Worm (Caenorhabditis elegans): ENCODE measurements around the gene clec-199.

DNA sequence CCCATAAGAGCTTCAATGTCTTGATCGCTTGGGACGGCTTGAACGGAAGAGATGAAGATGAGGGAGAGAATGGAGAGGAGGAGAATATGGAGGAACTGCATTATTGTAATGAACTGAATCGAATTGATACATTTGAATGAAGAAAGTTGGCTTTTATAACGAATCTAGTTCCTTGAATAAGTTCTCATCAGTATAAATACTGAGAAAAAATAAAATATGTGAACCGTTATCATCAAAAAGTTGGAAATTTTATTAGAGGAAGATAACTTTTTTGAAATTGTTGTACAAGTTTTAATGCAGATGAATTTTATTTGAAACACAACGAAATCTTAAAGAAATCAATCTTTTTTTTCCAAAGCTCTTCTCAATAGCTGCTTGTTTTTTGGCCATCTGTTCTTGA lies 55.3 kb downstream of the clec-199 start, which contains the start of gene T02D1.7:
- TF ChIP-seq zfp-2 (tag; optimal IDR thresholded peaks at IDR 0.05) (no peak), skn-1 (tag; optimal IDR thresholded peaks at IDR 0.05) (no peak), nhr-237 (tag; optimal IDR thresholded peaks at IDR 0.05) (no peak)
